Fruit fly (Drosophila melanogaster) whole organism, adult: ENCODE measurements around the gene Polr3A.

Experiments
- CG11617 ChIP-seq: fragments of 200-800 bp; sonication (Bioruptor generic); optimal IDR thresholded peaks from 2 replicates; lab custom pipeline; 2017; ENCODE audit warnings: mild to moderate bottlenecking, missing biosample characterization, missing genetic modification reagents, missing genetic modification characterization
- CG12768 ChIP-seq: fragments of 200-800 bp; sonication (Bioruptor generic); optimal IDR thresholded peaks from 2 replicates; lab custom pipeline; 2017; ENCODE audit warnings: missing biosample characterization, missing genetic modification characterization, mild to moderate bottlenecking, moderate library complexity, missing genetic modification reagents
- CG14711 ChIP-seq: fragments of 200-800 bp; sonication (Bioruptor generic); optimal IDR thresholded peaks from 2 replicates; lab custom pipeline; 2018; ENCODE audit warnings: missing biosample characterization, mild to moderate bottlenecking, missing genetic modification characterization, moderate library complexity
- CG1620 ChIP-seq: fragments of 200-800 bp; sonication (Bioruptor generic); optimal IDR thresholded peaks from 2 replicates; lab custom pipeline; 2016; ENCODE audit warnings: missing biosample characterization, missing genetic modification characterization
- CG33017 ChIP-seq: fragments of 200-800 bp; sonication (Bioruptor generic); optimal IDR thresholded peaks from 2 replicates; lab custom pipeline; 2018; ENCODE audit warnings: missing biosample characterization, mild to moderate bottlenecking, missing genetic modification characterization, moderate library complexity
- CG5204 ChIP-seq: fragments of 200-800 bp; sonication (Bioruptor generic); optimal IDR thresholded peaks from 2 replicates; lab custom pipeline; 2016; ENCODE audit warnings: missing biosample characterization, missing genetic modification characterization
- CG7045 ChIP-seq: fragments of 200-800 bp; sonication (Bioruptor generic); optimal IDR thresholded peaks from 2 replicates; lab custom pipeline; 2017; ENCODE audit warnings: missing biosample characterization, mild to moderate bottlenecking, missing genetic modification characterization
- CG7101 ChIP-seq: fragments of 200-800 bp; sonication (Bioruptor generic); optimal IDR thresholded peaks from 2 replicates; lab custom pipeline; 2018; ENCODE audit warnings: missing biosample characterization, mild to moderate bottlenecking, missing genetic modification characterization, moderate library complexity
- Clk ChIP-seq: fragments of 200-800 bp; sonication (Bioruptor generic); optimal IDR thresholded peaks from 2 replicates; lab custom pipeline; 2017; ENCODE audit warnings: missing biosample characterization, missing genetic modification characterization
- Crg-1 ChIP-seq: fragments of 200-800 bp; sonication (Bioruptor generic); optimal IDR thresholded peaks from 2 replicates; lab custom pipeline; 2016; ENCODE audit warnings: missing biosample characterization, missing genetic modification characterization
- Hr96 ChIP-seq: fragments of 200-800 bp; sonication (Bioruptor generic); optimal IDR thresholded peaks from 2 replicates; lab custom pipeline; 2016; ENCODE audit warnings: missing biosample characterization, missing genetic modification characterization
- Mnt ChIP-seq: fragments of 200-800 bp; sonication (Bioruptor generic); optimal IDR thresholded peaks from 2 replicates; lab custom pipeline; 2016; ENCODE audit warnings: missing biosample characterization, mild to moderate bottlenecking, missing genetic modification characterization
- bab1 ChIP-seq: fragments of 200-800 bp; sonication (Bioruptor generic); optimal IDR thresholded peaks from 3 replicates; lab custom pipeline; 2019; ENCODE audit warnings: missing biosample characterization, mild to moderate bottlenecking, missing genetic modification characterization, moderate library complexity
- cic ChIP-seq: fragments of 200-800 bp; sonication (Bioruptor generic); optimal IDR thresholded peaks from 2 replicates; lab custom pipeline; 2017; ENCODE audit warnings: missing biosample characterization, mild to moderate bottlenecking, missing genetic modification characterization, moderate library complexity
- cnc ChIP-seq, 2 experiments: fragments of >200 bp; optimal IDR thresholded peaks; 2 replicates each; lab custom pipeline; 2017
- kay ChIP-seq: fragments of 200-800 bp; sonication (Bioruptor generic); peaks from one replicate; lab custom pipeline; 2016; ENCODE audit warnings: missing biosample characterization, missing genetic modification characterization, borderline replicate concordance
- ovo ChIP-seq: fragments of 200-800 bp; sonication (Bioruptor generic); optimal IDR thresholded peaks from 2 replicates; lab custom pipeline; 2016; ENCODE audit warnings: missing biosample characterization, missing genetic modification characterization
- pad ChIP-seq: fragments of 200-800 bp; sonication (Bioruptor generic); optimal IDR thresholded peaks from 3 replicates; lab custom pipeline; 2017; ENCODE audit warnings: missing biosample characterization, missing genetic modification characterization, mild to moderate bottlenecking, moderate library complexity, missing genetic modification reagents
- tj ChIP-seq: fragments of 200-800 bp; sonication (Bioruptor generic); optimal IDR thresholded peaks from 3 replicates; lab custom pipeline; 2017; ENCODE audit warnings: missing biosample characterization, mild to moderate bottlenecking, missing genetic modification characterization, moderate library complexity
- toe ChIP-seq: fragments of 200-800 bp; sonication (Bioruptor generic); optimal IDR thresholded peaks from 2 replicates; lab custom pipeline; 2016; ENCODE audit warnings: missing biosample characterization, missing genetic modification characterization

Polr3A gene

dm6 chrX:15762723-15763122 is at the start of gene Polr3A:
TSS of gene Polr3A (plus strand) at chrX:15762956.
- TF ChIP-seq CG33017 (tag; lab: Kevin White, UChicago) (no peak), kay (no peak), Clk (GFP tag; lab: Kevin White, UChicago) (no peak), Mnt (GFP tag; lab: Kevin White, UChicago) (peak; percentile 92), pad (GFP tag; lab: Kevin White, UChicago) (no peak), bab1 (GFP tag; lab: Kevin White, UChicago) (peak; percentile 48)

- TF ChIP-seq kay, result no peak
- peak; percentile 57 for TF ChIP-seq bab1 (GFP tag; lab: Kevin White, UChicago)
Measured at dm6 chrX:15731968-15732367, 30.8 kb upstream of the Polr3A start, which contains the start of gene CG8191. TSS of gene CG8191 (plus strand) at chrX:15732178.

- TF ChIP-seq CG11617 (no peak), Mnt (GFP tag; lab: Kevin White, UChicago) (peak; percentile 73), CG7101 (tag; lab: Kevin White, UChicago) (peak; percentile 42)
Measured at dm6 chrX:15733192-15733892, 29.4 kb upstream of the Polr3A start.

- TF ChIP-seq CG1620 (GFP tag; lab: Kevin White, UChicago) (peak; percentile 90), CG7101 (tag; lab: Kevin White, UChicago) (peak; percentile 69), toe (GFP tag; lab: Kevin White, UChicago) (peak; percentile 87), Clk (GFP tag; lab: Kevin White, UChicago) (no peak), Crg-1 (GFP tag; lab: Kevin White, UChicago) (peak; percentile 77), CG14711 (tag; lab: Kevin White, UChicago) (peak; percentile 53), CG7045 (peak; percentile 41), CG33017 (tag; lab: Kevin White, UChicago) (peak; percentile 26), CG11617 (peak; percentile 71), tj (GFP tag; lab: Kevin White, UChicago) (peak; percentile 51), CG12768 (peak; percentile 38), Mnt (GFP tag; lab: Kevin White, UChicago) (peak; percentile 87), Hr96 (no peak), bab1 (GFP tag; lab: Kevin White, UChicago) (peak; percentile 65), ovo (GFP tag; lab: Kevin White, UChicago) (peak; percentile 44), CG5204 (GFP tag; lab: Kevin White, UChicago) (no peak), cnc (optimal IDR thresholded peaks at IDR 0.05; lab: Kevin White, UChicago) (no peak), pad (GFP tag; lab: Kevin White, UChicago) (peak; percentile 57), kay (no peak), cic (GFP tag; lab: Kevin White, UChicago) (no peak)
Measured at dm6 chrX:15733995-15734394, 28.8 kb upstream of the Polr3A start, which contains the start of the genes CG12379 and MagR. TSS of gene CG12379 (minus strand) at chrX:15733996. TSS of gene MagR (plus strand) at chrX:15734270.

- no peak for TF ChIP-seq toe (GFP tag; lab: Kevin White, UChicago)
- no peak for TF ChIP-seq tj (GFP tag; lab: Kevin White, UChicago)
- no peak for TF ChIP-seq CG1620 (GFP tag; lab: Kevin White, UChicago)
- no peak for TF ChIP-seq CG5204 (GFP tag; lab: Kevin White, UChicago)
- no peak for TF ChIP-seq Clk (GFP tag; lab: Kevin White, UChicago)
Measured at dm6 chrX:15737110-15737509, 25.6 kb upstream of the Polr3A start, which contains the start of gene Arp6. TSS of gene Arp6 (minus strand) at chrX:15737120.

- TF ChIP-seq Crg-1 (GFP tag; lab: Kevin White, UChicago) (peak; percentile 40), cnc (optimal IDR thresholded peaks at IDR 0.05; lab: Kevin White, UChicago) (no peak), CG11617 (peak; percentile 58), CG12768 (no peak), Mnt (GFP tag; lab: Kevin White, UChicago) (peak; percentile 85), CG14711 (tag; lab: Kevin White, UChicago) (peak; percentile 53), tj (GFP tag; lab: Kevin White, UChicago) (peak; percentile 11), CG33017 (tag; lab: Kevin White, UChicago) (peak; percentile 11), CG7045 (no peak), toe (GFP tag; lab: Kevin White, UChicago) (peak; percentile 71), ovo (GFP tag; lab: Kevin White, UChicago) (peak; percentile 16), bab1 (GFP tag; lab: Kevin White, UChicago) (peak; percentile 75), Clk (GFP tag; lab: Kevin White, UChicago) (no peak), CG5204 (GFP tag; lab: Kevin White, UChicago) (no peak), CG1620 (GFP tag; lab: Kevin White, UChicago) (peak; percentile 71), CG7101 (tag; lab: Kevin White, UChicago) (peak; percentile 61), Hr96 (peak; percentile 75), cic (GFP tag; lab: Kevin White, UChicago) (peak; percentile 24), pad (GFP tag; lab: Kevin White, UChicago) (peak; percentile 45), kay (no peak)
Measured at dm6 chrX:15738890-15739550, 23.7 kb upstream of the Polr3A start, which contains the start of the genes CG11679 and CG8206. TSS of gene CG11679 (minus strand) at chrX:15738954. TSS of gene CG8206 (plus strand) at chrX:15739230.
